Worm (Caenorhabditis elegans): ENCODE measurements around the gene hpo-30.

ce11 chrV:12300166-12300565, 10.0 kb downstream of the hpo-30 start:
- no peak for TF ChIP-seq skn-1 (tag; optimal IDR thresholded peaks at IDR 0.05)
- TF ChIP-seq nhr-77 (tag; optimal IDR thresholded peaks at IDR 0.05): no peak
- peak; percentile 50 for TF ChIP-seq nfya-1 (tag; optimal IDR thresholded peaks at IDR 0.05; ENCODE audit: insufficient read depth)
- TF ChIP-seq ceh-9 (tag; optimal IDR thresholded peaks at IDR 0.05): no peak
- peak; percentile 43 for TF ChIP-seq elt-1 (tag; optimal IDR thresholded peaks at IDR 0.05)
- TF ChIP-seq elt-2 (tag; optimal IDR thresholded peaks at IDR 0.05): peak; percentile 74
- no peak for TF ChIP-seq ZK546.5 (tag; optimal IDR thresholded peaks at IDR 0.05)
- peak; percentile 62 for TF ChIP-seq jun-1 (tag; optimal IDR thresholded peaks at IDR 0.05)
- TF ChIP-seq ama-1 (optimal IDR thresholded peaks at IDR 0.05): peak; percentile 55
- TF ChIP-seq eor-1 (tag; optimal IDR thresholded peaks at IDR 0.05): no peak

Data from whole organism, L3 larva.